Worm (Caenorhabditis elegans): Measurements from ENCODE around the gene T23B12.5.

- TF ChIP-seq ama-1 (optimal IDR thresholded peaks at IDR 0.05) (no peak), F13C5.2 (tag; optimal IDR thresholded peaks at IDR 0.05) (no peak), ceh-36 (tag; optimal IDR thresholded peaks at IDR 0.05) (no peak), tbx-37 (GFP tag; conservative IDR thresholded peaks at IDR 0.05) (no peak), aly-1 (tag; optimal IDR thresholded peaks at IDR 0.05) (no peak), flt-1 (GFP tag; IDR thresholded peaks at IDR 0.05) (no peak), tra-4 (tag; optimal IDR thresholded peaks at IDR 0.05) (no peak), sea-1 (GFP tag; conservative IDR thresholded peaks at IDR 0.05) (no peak), hmbx-1 (tag; optimal IDR thresholded peaks at IDR 0.05) (no peak), ceh-13 (GFP tag; optimal IDR thresholded peaks at IDR 0.05) (no peak), hnd-1 (tag; optimal IDR thresholded peaks at IDR 0.05) (no peak), scrt-1 (GFP tag; IDR thresholded peaks at IDR 0.05) (no peak)
Measured at ce11 chrV:8409594-8409993, 38.2 kb downstream of the T23B12.5 start.

Data from whole organism, early embryonic.